Fruit fly (Drosophila melanogaster): ENCODE data around the gene Srp68.

Gene Srp68

dm6 chr3L:8974478-8975477, at the start of gene Srp68, which contains the start of gene pix (continued):
- TF ChIP-seq croc (GFP tag; conservative IDR thresholded peaks at IDR 0.05) (peak; percentile 47; the same call in 2 of the 3 replicates), sob (GFP tag; IDR thresholded peaks at IDR 0.05) (peak; percentile 66), kay (GFP tag; optimal IDR thresholded peaks at IDR 0.05) (peak; percentile 30), ac (GFP tag; optimal IDR thresholded peaks at IDR 0.05) (no peak), HmgZ (tag; optimal IDR thresholded peaks at IDR 0.05) (peak; percentile 43), HLH4C (GFP tag; IDR thresholded peaks at IDR 0.05; ENCODE audit: partially characterized antibody) (peak; percentile 67), CoRest (tag; optimal IDR thresholded peaks at IDR 0.05) (peak; percentile 83), CG15601 (tag; optimal IDR thresholded peaks at IDR 0.05) (peak; percentile 62), CG17359 (tag; optimal IDR thresholded peaks at IDR 0.05) (peak; percentile 27), klu (GFP tag; IDR thresholded peaks at IDR 0.05) (peak; percentile 50; the same call in 1 of the 2 replicates), nmo (GFP tag; optimal IDR thresholded peaks at IDR 0.05) (peak; percentile 87), CG11247 (GFP tag; IDR thresholded peaks at IDR 0.05) (no peak), bcd (GFP tag; optimal IDR thresholded peaks at IDR 0.05) (peak; percentile 51), CG8388 (GFP tag; optimal IDR thresholded peaks at IDR 0.05) (no peak), zen2 (GFP tag; IDR thresholded peaks at IDR 0.05; ENCODE audit: partially characterized antibody) (peak; percentile 36; the same call in 1 of the 3 replicates), CG12769 (tag; optimal IDR thresholded peaks at IDR 0.05) (no peak), CG13424 (tag; optimal IDR thresholded peaks at IDR 0.05) (peak; percentile 75), exex (tag; optimal IDR thresholded peaks at IDR 0.05) (peak; percentile 44), CG7357 (GFP tag; IDR thresholded peaks at IDR 0.05) (no peak), sug (tag; optimal IDR thresholded peaks at IDR 0.05) (peak; percentile 79), cato (GFP tag; optimal IDR thresholded peaks at IDR 0.05; ENCODE audit: borderline replicate concordance) (peak; percentile 41), CG4820 (GFP tag; optimal IDR thresholded peaks at IDR 0.05) (peak; percentile 37), CG18262 (tag; optimal IDR thresholded peaks at IDR 0.05) (peak; percentile 79), Gsc (GFP tag; IDR thresholded peaks at IDR 0.05) (no peak), lov (optimal IDR thresholded peaks at IDR 0.05) (no peak), lov (GFP tag; IDR thresholded peaks at IDR 0.05) (no peak), Dip2 (GFP tag; IDR thresholded peaks at IDR 0.05) (no peak), Blimp-1 (GFP tag; optimal IDR thresholded peaks at IDR 0.05) (peak; percentile 76), ken (GFP tag; IDR thresholded peaks at IDR 0.05) (0 out of 3 replicates have a peak, but pooled peaks have one; percentile 48), tin (GFP tag; optimal IDR thresholded peaks at IDR 0.05) (peak; percentile 57), slp2 (GFP tag; optimal IDR thresholded peaks at IDR 0.05) (peak; percentile 28), Ets97D (GFP tag; optimal IDR thresholded peaks at IDR 0.05) (peak; percentile 41), Bdp1 (GFP tag; optimal IDR thresholded peaks at IDR 0.05) (peak; percentile 50), ind (GFP tag; optimal IDR thresholded peaks at IDR 0.05) (peak; percentile 67), CG31224 (GFP tag; IDR thresholded peaks at IDR 0.05) (0 out of 2 replicates have a peak, but pooled peaks have one; percentile 14), tx (GFP tag; optimal IDR thresholded peaks at IDR 0.05) (peak; percentile 33), seq (GFP tag; IDR thresholded peaks at IDR 0.05) (no peak), CG18764 (GFP tag; optimal IDR thresholded peaks at IDR 0.05) (peak; percentile 31), CG6765 (GFP tag; optimal IDR thresholded peaks at IDR 0.05) (peak; percentile 71), Atf-2 (GFP tag; optimal IDR thresholded peaks at IDR 0.05) (no peak), CG18011 (GFP tag; optimal IDR thresholded peaks at IDR 0.05) (peak; percentile 36), CG17385 (GFP tag; optimal IDR thresholded peaks at IDR 0.05) (peak; percentile 48), lab (GFP tag; optimal IDR thresholded peaks at IDR 0.05) (no peak), BEAF-32 (GFP tag; optimal IDR thresholded peaks at IDR 0.05) (peak; percentile 97), CG12104 (GFP tag; optimal IDR thresholded peaks at IDR 0.05) (peak; percentile 58), CG6791 (GFP tag; IDR thresholded peaks at IDR 0.05; ENCODE audit: partially characterized antibody) (0 out of 3 replicates have a peak, but pooled peaks have one; percentile 33), insv (GFP tag; optimal IDR thresholded peaks at IDR 0.05) (peak in 1 of 2 experiments; percentile 9)
